Fruit fly (Drosophila melanogaster): ENCODE measurements around the gene CG4928.

CG4928 gene

DNA sequence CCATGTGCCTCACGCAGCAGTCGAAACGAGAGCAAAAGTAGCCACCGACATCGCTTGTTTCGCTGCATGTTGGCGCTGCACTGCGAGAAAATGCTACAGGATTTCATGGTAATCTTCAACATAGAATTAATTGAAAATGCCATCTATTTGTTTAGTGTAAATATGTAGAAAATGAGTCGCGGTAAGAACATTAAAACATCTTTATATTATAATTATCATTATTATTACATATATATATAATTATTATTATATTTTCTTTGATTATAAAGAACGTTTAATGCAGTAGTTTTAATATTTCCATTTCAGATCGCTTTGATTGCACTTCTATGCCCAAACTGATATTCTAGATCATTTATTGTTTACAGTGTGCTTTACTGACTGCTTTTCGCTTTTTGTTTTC is 39.9 kb upstream of the CG4928 start (continued):
- TF ChIP-seq Hr4 (GFP tag; optimal IDR thresholded peaks at IDR 0.05) (peak; percentile 41), dsx (GFP tag; optimal IDR thresholded peaks at IDR 0.05; ENCODE audit: poor library complexity, severe bottlenecking) (peak; percentile 43), CG8119 (GFP tag; IDR thresholded peaks at IDR 0.05) (peak; percentile 85), vri (GFP tag; optimal IDR thresholded peaks at IDR 0.05) (no peak), CG10669 (GFP tag; optimal IDR thresholded peaks at IDR 0.05) (peak; percentile 7), CG34406 (GFP tag; optimal IDR thresholded peaks at IDR 0.05) (peak; percentile 71)

DNA sequence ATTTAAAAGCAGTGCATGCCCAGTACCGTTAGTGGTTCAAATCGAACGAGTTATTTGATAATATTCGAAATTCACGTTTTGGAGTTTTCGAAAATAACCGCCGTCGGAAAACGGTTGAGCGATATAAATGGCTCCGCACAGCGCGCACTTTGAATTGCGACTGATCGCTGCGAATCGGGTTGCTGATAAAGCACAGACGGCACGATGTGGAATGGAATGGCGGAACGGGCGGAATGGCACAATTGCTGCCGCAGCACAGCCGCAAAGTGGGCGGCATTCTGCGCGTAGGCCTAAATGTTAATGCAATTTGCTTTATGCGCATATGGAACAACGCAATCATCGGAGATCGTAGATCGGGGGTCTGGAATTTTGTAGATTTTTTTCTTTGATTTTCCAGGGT is 38.3 kb upstream of the CG4928 start:
- no peak for TF ChIP-seq CG3919 (GFP tag; optimal IDR thresholded peaks at IDR 0.05)
- 0 out of 3 replicates have a peak, but pooled peaks have one; percentile 9 for TF ChIP-seq eg (GFP tag; IDR thresholded peaks at IDR 0.05)

dm6 chrX:16876425-16876824 is 36.6 kb upstream of the CG4928 start, which contains the start of gene CG13003:
Gene CG13003, minus strand, starts transcription at chrX:16876544.
- TF ChIP-seq CG6163 (GFP tag; IDR thresholded peaks at IDR 0.05) (0 out of 3 replicates have a peak, but pooled peaks have one; percentile 30), Met (GFP tag; optimal IDR thresholded peaks at IDR 0.05) (no peak), eg (GFP tag; IDR thresholded peaks at IDR 0.05) (peak; percentile 24; the same call in 1 of the 3 replicates)

dm6 chrX:16880013-16880412 is 33.0 kb upstream of the CG4928 start:
- TF ChIP-seq Sox14 (GFP tag; optimal IDR thresholded peaks at IDR 0.05) (no peak), CG7368 (GFP tag; optimal IDR thresholded peaks at IDR 0.05) (no peak), CG16779 (tag; optimal IDR thresholded peaks at IDR 0.05) (no peak), Eip78C (GFP tag) (peak; percentile 51), spab (GFP tag; optimal IDR thresholded peaks at IDR 0.05) (no peak), Ets21C (GFP tag; optimal IDR thresholded peaks at IDR 0.05) (no peak), CG11294 (GFP tag; IDR thresholded peaks at IDR 0.05) (peak; percentile 15; the same call in 1 of the 2 replicates), eg (GFP tag; IDR thresholded peaks at IDR 0.05) (0 out of 3 replicates have a peak, but pooled peaks have one; percentile 17), CG8119 (GFP tag; IDR thresholded peaks at IDR 0.05) (peak; percentile 27; the same call in 1 of the 3 replicates), Eip75B (GFP tag; optimal IDR thresholded peaks at IDR 0.05) (no peak), fd85E (GFP tag; optimal IDR thresholded peaks at IDR 0.05) (no peak)

DNA sequence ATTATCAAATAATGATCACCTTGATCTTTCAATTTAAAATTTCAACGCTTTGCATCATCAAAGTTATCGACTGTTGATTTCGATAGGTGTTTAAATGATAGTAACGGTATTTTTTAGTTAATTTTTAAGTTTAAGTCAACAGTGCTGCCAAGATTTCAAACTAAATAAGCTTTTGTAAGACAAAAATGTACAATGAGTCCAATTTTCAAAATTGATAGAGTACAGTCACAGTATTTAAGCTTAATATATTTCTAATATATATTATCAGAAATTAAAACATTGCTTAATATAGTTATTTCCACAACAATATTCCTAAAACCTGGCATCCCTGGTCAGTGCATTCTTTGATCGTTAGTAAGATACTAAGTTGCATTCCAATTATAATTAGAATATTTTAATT is 32.0 kb upstream of the CG4928 start, which contains the start of gene CG4872:
Gene CG4872, plus strand, starts transcription at position 333 of the 400 bp plus-strand sequence.
- TF ChIP-seq Lpt (GFP tag; optimal IDR thresholded peaks at IDR 0.05) (no peak), CG11762 (GFP tag; optimal IDR thresholded peaks at IDR 0.05; ENCODE audit: insufficient read depth) (no peak), Eip75B (GFP tag; optimal IDR thresholded peaks at IDR 0.05) (no peak), OdsH (GFP tag; optimal IDR thresholded peaks at IDR 0.05) (no peak), CG7368 (GFP tag; optimal IDR thresholded peaks at IDR 0.05) (no peak), CG9139 (GFP tag; optimal IDR thresholded peaks at IDR 0.05) (no peak), esn (GFP tag; optimal IDR thresholded peaks at IDR 0.05) (peak; percentile 23), CG6792 (GFP tag; optimal IDR thresholded peaks at IDR 0.05) (peak; percentile 15), vri (GFP tag; optimal IDR thresholded peaks at IDR 0.05) (no peak), Smox (GFP tag; optimal IDR thresholded peaks at IDR 0.05) (no peak), CG6163 (GFP tag; IDR thresholded peaks at IDR 0.05) (no peak), CG6276 (GFP tag; optimal IDR thresholded peaks at IDR 0.05) (no peak), Ets96B (tag; optimal IDR thresholded peaks at IDR 0.05) (no peak), Gug (GFP tag; IDR thresholded peaks at IDR 0.05) (no peak), salr (GFP tag; optimal IDR thresholded peaks at IDR 0.05) (no peak), eg (GFP tag; IDR thresholded peaks at IDR 0.05) (peak; percentile 12; the same call in 1 of the 3 replicates), CG6808 (GFP tag; optimal IDR thresholded peaks at IDR 0.05) (no peak), CG4318 (GFP tag; optimal IDR thresholded peaks at IDR 0.05) (no peak), CG3919 (GFP tag; optimal IDR thresholded peaks at IDR 0.05) (no peak), CG32006 (GFP tag; optimal IDR thresholded peaks at IDR 0.05) (no peak), spab (GFP tag; optimal IDR thresholded peaks at IDR 0.05) (no peak), Sox15 (GFP tag; optimal IDR thresholded peaks at IDR 0.05) (no peak), CG34406 (GFP tag; optimal IDR thresholded peaks at IDR 0.05) (no peak), CG6854 (GFP tag; optimal IDR thresholded peaks at IDR 0.05) (no peak), acj6 (GFP tag; optimal IDR thresholded peaks at IDR 0.05) (peak; percentile 11), Sox102F (GFP tag; optimal IDR thresholded peaks at IDR 0.05) (no peak), achi (GFP tag; optimal IDR thresholded peaks at IDR 0.05) (no peak), net (GFP tag; optimal IDR thresholded peaks at IDR 0.05) (no peak), lz (GFP tag; optimal IDR thresholded peaks at IDR 0.05) (no peak), Eip78C (GFP tag) (peak; percentile 71)

All from whole organism, prepupa.